Fruit fly (Drosophila melanogaster) whole organism, embryonic: ENCODE measurements around the gene CG14630.

Experiments
- Abd-B ChIP-seq: fragments of 200-800 bp; sonication (Bioruptor generic); optimal IDR thresholded peaks from 2 replicates; lab custom pipeline; 2018; ENCODE audit warnings: missing biosample characterization, mild to moderate bottlenecking, missing genetic modification characterization, moderate library complexity
- Adf1 ChIP-seq: fragments of 200-800 bp; sonication (Bioruptor generic); IDR thresholded peaks from 2 replicates; pipeline ENCODE4 v1.3.6; 2022; ENCODE audit warnings: missing biosample characterization, missing genetic modification characterization
- Bteb2 ChIP-seq: fragments of 200-800 bp; sonication (Bioruptor generic); optimal IDR thresholded peaks from 2 replicates; lab custom pipeline; 2016; ENCODE audit warnings: missing biosample characterization, missing genetic modification characterization
- CG10274 ChIP-seq: fragments of 200-800 bp; sonication (Bioruptor generic); optimal IDR thresholded peaks from 3 replicates; lab custom pipeline; 2017; ENCODE audit warnings: missing biosample characterization, mild to moderate bottlenecking, missing genetic modification characterization
- CG10565 ChIP-seq: fragments of 200-800 bp; sonication (Bioruptor generic); optimal IDR thresholded peaks from 3 replicates; lab custom pipeline; 2016; ENCODE audit warnings: missing biosample characterization, mild to moderate bottlenecking, missing genetic modification characterization
- CG11695 ChIP-seq: fragments of 200-800 bp; sonication (Bioruptor generic); IDR thresholded peaks from 3 replicates; pipeline ENCODE4 v1.3.6; 2022; ENCODE audit warnings: missing biosample characterization, missing genetic modification characterization
- CG12942 ChIP-seq: fragments of 200-800 bp; sonication (Bioruptor generic); optimal IDR thresholded peaks from 3 replicates; lab custom pipeline; 2016; ENCODE audit warnings: missing biosample characterization, missing genetic modification characterization
- CG15696 ChIP-seq: fragments of 200-800 bp; sonication (Bioruptor generic); optimal IDR thresholded peaks from 2 replicates; lab custom pipeline; 2019; ENCODE audit warnings: missing biosample characterization, mild to moderate bottlenecking, missing genetic modification characterization, moderate library complexity
- CG18011 ChIP-seq: fragments of 200-800 bp; sonication (Bioruptor generic); optimal IDR thresholded peaks from 2 replicates; lab custom pipeline; 2017; ENCODE audit warnings: missing biosample characterization, missing genetic modification characterization, mild to moderate bottlenecking, moderate library complexity, missing genotype
- CG2712 ChIP-seq: fragments of 200-800 bp; optimal IDR thresholded peaks from 3 replicates; lab custom pipeline; 2019; ENCODE audit warnings: missing biosample characterization, mild to moderate bottlenecking, missing genetic modification characterization, moderate library complexity
- CG31365 ChIP-seq: fragments of 200-800 bp; sonication (Bioruptor generic); optimal IDR thresholded peaks from 2 replicates; lab custom pipeline; 2018; ENCODE audit warnings: missing biosample characterization, mild to moderate bottlenecking, missing genetic modification characterization
- CG3847 ChIP-seq: fragments of 200-800 bp; sonication (Bioruptor generic); IDR thresholded peaks from 2 replicates; pipeline ENCODE4 v1.3.6; 2022; ENCODE audit warnings: missing biosample characterization, missing genetic modification characterization
- CG43689 ChIP-seq: fragments of 200-800 bp; sonication (Bioruptor generic); IDR thresholded peaks from 2 replicates; pipeline ENCODE4 v1.3.6; 2022; ENCODE audit warnings: missing biosample characterization, missing genetic modification characterization
- CG4424 ChIP-seq: fragments of 200-800 bp; sonication (Bioruptor generic); optimal IDR thresholded peaks from 3 replicates; lab custom pipeline; 2016; ENCODE audit warnings: missing biosample characterization, missing genetic modification characterization
- CG7556 ChIP-seq: fragments of 200-800 bp; sonication (Bioruptor generic); optimal IDR thresholded peaks from 2 replicates; lab custom pipeline; 2017; ENCODE audit warnings: missing biosample characterization, mild to moderate bottlenecking, missing genetic modification characterization
- CG7786 ChIP-seq: fragments of 200-800 bp; sonication (Bioruptor generic); optimal IDR thresholded peaks from 2 replicates; lab custom pipeline; 2016; ENCODE audit warnings: missing biosample characterization, missing genetic modification characterization
- CG7839 ChIP-seq: fragments of 200-800 bp; sonication (Bioruptor generic); optimal IDR thresholded peaks from 3 replicates; lab custom pipeline; 2018; ENCODE audit warnings: missing biosample characterization, mild to moderate bottlenecking, missing genetic modification characterization, moderate library complexity
- CG8388 ChIP-seq: fragments of 200-800 bp; sonication (Bioruptor generic); optimal IDR thresholded peaks from 2 replicates; lab custom pipeline; 2019; ENCODE audit warnings: missing biosample characterization, mild to moderate bottlenecking, missing genetic modification characterization, moderate library complexity
- CG8765 ChIP-seq: fragments of 200-800 bp; sonication (Bioruptor generic); IDR thresholded peaks from 2 replicates; pipeline ENCODE4 v1.3.6; 2022; ENCODE audit warnings: missing biosample characterization, missing genetic modification characterization
- CG9609 ChIP-seq: fragments of 200-800 bp; sonication (Bioruptor generic); optimal IDR thresholded peaks from 3 replicates; lab custom pipeline; 2016; ENCODE audit warnings: missing biosample characterization, missing genetic modification characterization
- CG9932 ChIP-seq: fragments of 200-800 bp; sonication (Bioruptor generic); IDR thresholded peaks from 2 replicates; pipeline ENCODE4 v1.3.6; 2022; ENCODE audit warnings: missing biosample characterization, missing genetic modification characterization
- CHES-1-like ChIP-seq: fragments of 200-800 bp; sonication (Bioruptor generic); optimal IDR thresholded peaks from 2 replicates; lab custom pipeline; 2016; ENCODE audit warnings: missing biosample characterization, missing genetic modification characterization
- Dad ChIP-seq: fragments of 200-800 bp; sonication (Bioruptor generic); optimal IDR thresholded peaks from 3 replicates; lab custom pipeline; 2016; ENCODE audit warnings: missing biosample characterization, missing genetic modification characterization
- Dek ChIP-seq: fragments of 200-800 bp; sonication (Bioruptor generic); optimal IDR thresholded peaks from 3 replicates; lab custom pipeline; 2019; ENCODE audit warnings: missing biosample characterization, mild to moderate bottlenecking, missing genetic modification characterization, moderate library complexity
- Drgx ChIP-seq: fragments of 200-800 bp; sonication (Bioruptor generic); IDR thresholded peaks from 2 replicates; pipeline ENCODE4 v1.3.6; 2022; ENCODE audit warnings: missing biosample characterization, missing genetic modification characterization
- HLH54F ChIP-seq: fragments of 200-800 bp; sonication (Bioruptor generic); optimal IDR thresholded peaks from 3 replicates; lab custom pipeline; 2016; ENCODE audit warnings: missing biosample characterization, missing genetic modification characterization
- HmgD ChIP-seq: fragments of 200-800 bp; sonication (Bioruptor generic); optimal IDR thresholded peaks from 3 replicates; lab custom pipeline; 2016; ENCODE audit warnings: missing biosample characterization, missing genetic modification characterization
- Kr ChIP-seq: fragments of 200-800 bp; sonication (Bioruptor generic); optimal IDR thresholded peaks from 2 replicates; lab custom pipeline; 2017; ENCODE audit warnings: missing biosample characterization, mild to moderate bottlenecking, missing genetic modification characterization
- Lhr ChIP-seq: fragments of 200-800 bp; sonication (Bioruptor generic); optimal IDR thresholded peaks from 3 replicates; lab custom pipeline; 2017; ENCODE audit warnings: mild to moderate bottlenecking, missing biosample characterization, missing genetic modification reagents, missing genetic modification characterization
- Lpt ChIP-seq: fragments of >200 bp; optimal IDR thresholded peaks from 2 replicates; lab custom pipeline; 2018; ENCODE audit warnings: missing biosample characterization, missing genetic modification characterization
- MESR4 ChIP-seq: fragments of 200-800 bp; sonication (Bioruptor generic); optimal IDR thresholded peaks from 2 replicates; lab custom pipeline; 2018; ENCODE audit warnings: missing biosample characterization, mild to moderate bottlenecking, missing genetic modification characterization, moderate library complexity
- NFAT ChIP-seq: fragments of 200-800 bp; sonication (Bioruptor generic); IDR thresholded peaks from 2 replicates; pipeline ENCODE4 v1.3.6; 2022; ENCODE audit warnings: missing biosample characterization, missing genetic modification characterization
- PHDP ChIP-seq: fragments of 200-800 bp; sonication (Bioruptor generic); optimal IDR thresholded peaks from 3 replicates; lab custom pipeline; 2018; ENCODE audit warnings: missing biosample characterization, mild to moderate bottlenecking, missing genetic modification characterization, moderate library complexity
- Rfx ChIP-seq: fragments of 200-800 bp; sonication (Bioruptor generic); IDR thresholded peaks from 2 replicates; pipeline ENCODE4 v1.3.6; 2022; ENCODE audit warnings: missing biosample characterization, missing genetic modification characterization
- Vsx1 ChIP-seq: fragments of 200-800 bp; sonication (Bioruptor generic); optimal IDR thresholded peaks from 2 replicates; lab custom pipeline; 2017; ENCODE audit warnings: missing biosample characterization, mild to moderate bottlenecking, missing genetic modification characterization, missing genetic modification reagents
- ap ChIP-seq: fragments of 200-800 bp; sonication (Bioruptor generic); IDR thresholded peaks from 2 replicates; pipeline ENCODE4 v1.3.6; 2022; ENCODE audit warnings: missing biosample characterization, missing genetic modification characterization
- bbx ChIP-seq: fragments of 200-800 bp; sonication (Bioruptor generic); IDR thresholded peaks from 2 replicates; pipeline ENCODE4 v1.3.6; 2022; ENCODE audit warnings: missing biosample characterization, missing genetic modification characterization; ENCODE audit not compliant: partially characterized antibody
- corto ChIP-seq: fragments of 200-800 bp; sonication (Bioruptor generic); optimal IDR thresholded peaks from 2 replicates; lab custom pipeline; 2016; ENCODE audit warnings: missing biosample characterization, mild to moderate bottlenecking, missing genetic modification characterization, moderate library complexity
- crol ChIP-seq: fragments of 200-800 bp; sonication (Bioruptor generic); IDR thresholded peaks from 2 replicates; pipeline ENCODE4 v1.3.6; 2022; ENCODE audit warnings: missing biosample characterization, missing genetic modification characterization
- disco-r ChIP-seq: fragments of 200-800 bp; sonication (Bioruptor generic); optimal IDR thresholded peaks from 2 replicates; lab custom pipeline; 2016; ENCODE audit warnings: missing biosample characterization, missing genetic modification characterization
- dmrt11E ChIP-seq: fragments of 200-800 bp; sonication (Bioruptor generic); optimal IDR thresholded peaks from 3 replicates; lab custom pipeline; 2018; ENCODE audit warnings: missing biosample characterization, mild to moderate bottlenecking, missing genetic modification characterization, moderate library complexity
- esg ChIP-seq: fragments of 200-800 bp; sonication (Bioruptor generic); conservative IDR thresholded peaks from 2 replicates; pipeline ENCODE4 v1.3.6; 2022; ENCODE audit warnings: missing biosample characterization, missing genetic modification characterization
- eve ChIP-seq, 2 experiments: fragments of >200 bp; optimal IDR thresholded peaks; 2 replicates each; lab custom pipeline; 2017; ENCODE audit warnings: missing biosample characterization in 2 of 2, missing genetic modification characterization in 2 of 2
- gce ChIP-seq: fragments of 200-800 bp; sonication (Bioruptor generic); IDR thresholded peaks from 3 replicates; pipeline ENCODE4 v1.3.6; 2022; ENCODE audit warnings: missing biosample characterization, missing genetic modification characterization
- gcm2 ChIP-seq: fragments of 200-800 bp; sonication (Bioruptor generic); optimal IDR thresholded peaks from 2 replicates; lab custom pipeline; 2016; ENCODE audit warnings: missing biosample characterization, missing genetic modification characterization
- lmd ChIP-seq: fragments of 200-800 bp; sonication (Bioruptor generic); IDR thresholded peaks from 2 replicates; pipeline ENCODE4 v1.3.6; 2022; ENCODE audit warnings: missing biosample characterization, missing genetic modification characterization
- lov ChIP-seq, 2 experiments: fragments of 200-800 bp in 1 of 2; fragments of >200 bp in 1 of 2; sonication (Bioruptor generic) in 1 of 2; IDR thresholded peaks in 1 of 2; optimal IDR thresholded peaks in 1 of 2; 2 replicates in 1 of 2; 3 replicates in 1 of 2; pipeline versions ENCODE4 v1.3.6 to Lab custom; 2017 to 2022; ENCODE audit warnings: missing biosample characterization in 1 of 2, missing genetic modification characterization in 1 of 2
- luna ChIP-seq: fragments of 200-800 bp; sonication (Bioruptor generic); optimal IDR thresholded peaks from 2 replicates; lab custom pipeline; 2016; ENCODE audit warnings: missing biosample characterization, missing genetic modification characterization
- sd ChIP-seq: fragments of 200-800 bp; sonication (Bioruptor generic); optimal IDR thresholded peaks from 3 replicates; lab custom pipeline; 2018; ENCODE audit warnings: missing biosample characterization, mild to moderate bottlenecking, missing genetic modification characterization, moderate library complexity
- stc ChIP-seq: fragments of 200-800 bp; sonication (Bioruptor generic); IDR thresholded peaks from 2 replicates; pipeline ENCODE4 v1.3.6; 2022; ENCODE audit warnings: missing biosample characterization, missing genetic modification characterization
- tio ChIP-seq: fragments of 200-800 bp; sonication (Bioruptor generic); optimal IDR thresholded peaks from 2 replicates; lab custom pipeline; 2017; ENCODE audit warnings: missing biosample characterization, missing genetic modification characterization, inconsistent platforms
- zfh2 ChIP-seq: fragments of 200-800 bp; sonication (Bioruptor generic); optimal IDR thresholded peaks from 2 replicates; lab custom pipeline; 2016; ENCODE audit warnings: missing biosample characterization, missing genetic modification characterization

The CG14630 gene

DNA sequence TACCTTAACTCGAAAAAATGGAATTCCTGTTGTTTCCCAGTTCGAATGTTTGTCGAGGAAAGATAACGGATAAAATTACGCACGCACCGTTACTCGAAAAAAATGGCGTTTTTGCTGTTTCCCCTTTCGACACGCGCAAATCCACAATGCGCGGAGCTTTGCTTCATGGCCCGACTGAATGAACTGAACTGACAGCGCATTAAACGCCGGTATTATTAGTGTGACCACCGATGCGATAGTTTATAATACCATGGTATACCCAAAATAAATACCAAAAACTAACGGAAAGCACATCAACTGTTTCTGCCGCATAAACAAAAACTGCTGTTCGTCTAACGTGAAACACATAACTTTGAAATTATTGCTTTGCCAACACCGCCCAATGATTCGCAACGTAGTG lies 4.8 kb upstream of the CG14630 start, which contains the start of the genes CG32814, CG11638 and CG3021 (continued):
- TF ChIP-seq CG9932 (GFP tag; lab: Robert Waterston, UW) (no peak), Drgx (GFP tag; lab: Robert Waterston, UW) (no peak), Vsx1 (GFP tag; lab: Kevin White, UChicago) (no peak), CG7839 (tag; lab: Kevin White, UChicago) (peak; percentile 30), lov (optimal IDR thresholded peaks at IDR 0.05; lab: Kevin White, UChicago) (no peak), lov (GFP tag; IDR thresholded peaks at IDR 0.05; lab: Robert Waterston, UW) (no peak), lmd (GFP tag; lab: Robert Waterston, UW) (no peak), ap (GFP tag; lab: Robert Waterston, UW) (no peak), CG2712 (tag; lab: Kevin White, UChicago) (no peak), CG8388 (peak; percentile 26), gce (GFP tag; lab: Robert Waterston, UW) (no peak), Rfx (0 out of 2 replicates have a peak, but pooled peaks have one; percentile 15), Dek (tag; lab: Kevin White, UChicago) (no peak), Lhr (GFP tag; lab: Kevin White, UChicago) (peak; percentile 11), Abd-B (GFP tag; lab: Kevin White, UChicago) (no peak), CG31365 (peak; percentile 37), corto (no peak), disco-r (GFP tag; lab: Kevin White, UChicago) (no peak), CG10565 (GFP tag; lab: Kevin White, UChicago) (no peak), CG7556 (GFP tag; lab: Kevin White, UChicago) (no peak), Bteb2 (GFP tag; lab: Kevin White, UChicago) (no peak), esg (no peak), CG8765 (no peak), zfh2 (GFP tag; lab: Kevin White, UChicago) (no peak), CG4424 (no peak), CG43689 (GFP tag; lab: Robert Waterston, UW) (no peak), Dad (GFP tag; lab: Kevin White, UChicago) (no peak), eve (GFP tag; optimal IDR thresholded peaks at IDR 0.05; lab: Kevin White, UChicago) (no peak), CG18011 (GFP tag; lab: Kevin White, UChicago) (no peak), dmrt11E (no peak), HmgD (GFP tag; lab: Kevin White, UChicago) (no peak), CG9609 (GFP tag; lab: Kevin White, UChicago) (no peak), Kr (no peak), CG7786 (GFP tag; lab: Kevin White, UChicago) (no peak), crol (GFP tag; lab: Robert Waterston, UW) (no peak), PHDP (tag; lab: Kevin White, UChicago) (no peak), CG15696 (tag; lab: Kevin White, UChicago) (no peak), stc (GFP tag; lab: Robert Waterston, UW) (no peak), luna (GFP tag; lab: Kevin White, UChicago) (no peak), CG10274 (GFP tag; lab: Kevin White, UChicago) (no peak), gcm2 (GFP tag; lab: Kevin White, UChicago) (no peak), CG11695 (GFP tag; lab: Robert Waterston, UW) (no peak), NFAT (no peak), Adf1 (peak; percentile 30; the same call in 1 of the 2 replicates), Lpt (GFP tag; lab: Kevin White, UChicago) (no peak), sd (tag; lab: Kevin White, UChicago) (no peak), CHES-1-like (GFP tag; lab: Kevin White, UChicago) (no peak), CG12942 (GFP tag; lab: Kevin White, UChicago) (no peak), bbx (peak; percentile 48; the same call in 1 of the 2 replicates), MESR4 (GFP tag; lab: Kevin White, UChicago) (peak; percentile 36), HLH54F (no peak), CG3847 (no peak), tio (no peak)
